Worm (Caenorhabditis elegans): ENCODE results near the gene sru-30.

Gene sru-30

ce11 chrV:9837679-9838078 lies 24.1 kb downstream of the sru-30 start, which contains the start of gene srsx-21:
TSS of gene srsx-21 (plus strand) at chrV:9837979.
- TF ChIP-seq hlh-30 (tag; optimal IDR thresholded peaks at IDR 0.05; ENCODE audit: insufficient read depth) (no peak), npax-4 (tag; optimal IDR thresholded peaks at IDR 0.05) (no peak), che-1 (tag; optimal IDR thresholded peaks at IDR 0.05) (no peak), madf-2 (tag; optimal IDR thresholded peaks at IDR 0.05) (no peak), odd-2 (tag; optimal IDR thresholded peaks at IDR 0.05) (no peak), tbx-7 (tag; optimal IDR thresholded peaks at IDR 0.05) (no peak), hlh-6 (tag; optimal IDR thresholded peaks at IDR 0.05) (no peak), F13H6.1 (tag; optimal IDR thresholded peaks at IDR 0.05) (no peak), mec-3 (tag; optimal IDR thresholded peaks at IDR 0.05; ENCODE audit: borderline replicate concordance) (no peak), T23F11.4 (GFP tag; optimal IDR thresholded peaks at IDR 0.05) (no peak), ceh-30 (tag; optimal IDR thresholded peaks at IDR 0.05) (no peak)

- TF ChIP-seq pax-1 (tag; optimal IDR thresholded peaks at IDR 0.05), result no peak
- no peak for TF ChIP-seq unc-3 (GFP tag; conservative IDR thresholded peaks at IDR 0.05)
- TF ChIP-seq unc-3 (tag; optimal IDR thresholded peaks at IDR 0.05), result no peak
- no peak for TF ChIP-seq hlh-15 (tag; optimal IDR thresholded peaks at IDR 0.05)
- TF ChIP-seq ceh-24 (tag; optimal IDR thresholded peaks at IDR 0.05), result no peak
- no peak for TF ChIP-seq npax-4 (tag; optimal IDR thresholded peaks at IDR 0.05)
- no peak for TF ChIP-seq sdc-2 (tag; optimal IDR thresholded peaks at IDR 0.05)
- no peak for TF ChIP-seq che-1 (tag; optimal IDR thresholded peaks at IDR 0.05)
- no peak for TF ChIP-seq ceh-22 (tag; optimal IDR thresholded peaks at IDR 0.05)
- no peak for TF ChIP-seq ref-2 (tag; optimal IDR thresholded peaks at IDR 0.05)
- TF ChIP-seq nfya-1 (tag; optimal IDR thresholded peaks at IDR 0.05), result no peak
- TF ChIP-seq ceh-34 (tag; optimal IDR thresholded peaks at IDR 0.05), result no peak
- no peak for TF ChIP-seq C08G9.2 (tag; optimal IDR thresholded peaks at IDR 0.05)
- TF ChIP-seq unc-55 (GFP tag; optimal IDR thresholded peaks at IDR 0.05), result no peak
- TF ChIP-seq K02D7.2 (tag; optimal IDR thresholded peaks at IDR 0.05), result no peak
- no peak for TF ChIP-seq rnt-1 (tag; optimal IDR thresholded peaks at IDR 0.05)
Measured at ce11 chrV:9841376-9841775, 27.7 kb downstream of the sru-30 start, which contains the start of gene sru-36. TSS of gene sru-36 (plus strand) at chrV:9841676.

- TF ChIP-seq lim-6 (tag; optimal IDR thresholded peaks at IDR 0.05) (no peak), pat-9 (tag; optimal IDR thresholded peaks at IDR 0.05) (no peak), tbx-2 (tag; optimal IDR thresholded peaks at IDR 0.05) (no peak), eyg-1 (tag; optimal IDR thresholded peaks at IDR 0.05) (no peak), ceh-19 (GFP tag; optimal IDR thresholded peaks at IDR 0.05) (no peak), nhr-11 (tag; optimal IDR thresholded peaks at IDR 0.05) (no peak), Y22D7AL.16 (tag; optimal IDR thresholded peaks at IDR 0.05) (no peak), elt-2 (tag; optimal IDR thresholded peaks at IDR 0.05) (no peak), ceh-31 (tag; optimal IDR thresholded peaks at IDR 0.05) (no peak), zip-5 (tag; optimal IDR thresholded peaks at IDR 0.05) (no peak)
Measured at ce11 chrV:9843376-9843916, 29.8 kb downstream of the sru-30 start, which contains the start of gene sru-8. TSS of gene sru-8 (plus strand) at chrV:9843866.

ce11 chrV:9848576-9848975 lies 34.9 kb downstream of the sru-30 start:
- TF ChIP-seq pag-3 (tag; optimal IDR thresholded peaks at IDR 0.05; ENCODE audit: borderline replicate concordance) (no peak), hlh-6 (tag; optimal IDR thresholded peaks at IDR 0.05) (no peak), ceh-24 (tag; optimal IDR thresholded peaks at IDR 0.05) (no peak), lin-11 (tag; optimal IDR thresholded peaks at IDR 0.05) (no peak), K02D7.2 (tag; optimal IDR thresholded peaks at IDR 0.05) (no peak), nhr-232 (tag; optimal IDR thresholded peaks at IDR 0.05) (no peak), lim-6 (tag; optimal IDR thresholded peaks at IDR 0.05) (no peak), unc-55 (GFP tag; optimal IDR thresholded peaks at IDR 0.05) (no peak), pros-1 (tag; optimal IDR thresholded peaks at IDR 0.05) (no peak)

Measured in whole organism, late embryonic.